Fruit fly (Drosophila melanogaster) whole organism, wandering third instar larva: ENCODE results near the gene CG10347.

Experiments
- Abd-B ChIP-seq: fragments of >200 bp; optimal IDR thresholded peaks from 2 replicates; lab custom pipeline; 2017; ENCODE audit warnings: missing biosample characterization, missing genetic modification characterization
- CG9705 ChIP-seq: fragments of 200-800 bp; sonication (Bioruptor generic); optimal IDR thresholded peaks from 2 replicates; lab custom pipeline; 2018; ENCODE audit warnings: missing biosample characterization, mild to moderate bottlenecking, missing genetic modification characterization
- CrebA ChIP-seq: fragments of 200-800 bp; sonication (Bioruptor generic); optimal IDR thresholded peaks from 2 replicates; lab custom pipeline; 2016; ENCODE audit warnings: missing biosample characterization, mild to moderate bottlenecking, missing genetic modification characterization, borderline replicate concordance
- Dfd ChIP-seq: fragments of >200 bp; optimal IDR thresholded peaks from 2 replicates; lab custom pipeline; 2017; ENCODE audit warnings: missing biosample characterization, missing genetic modification characterization
- GATAd ChIP-seq: sonication (Bioruptor generic); optimal IDR thresholded peaks from 2 replicates; lab custom pipeline; 2016; ENCODE audit warnings: missing biosample characterization, missing genetic modification characterization
- HLH106 ChIP-seq: fragments of 200-800 bp; optimal IDR thresholded peaks from 3 replicates; lab custom pipeline; 2019; ENCODE audit warnings: missing biosample characterization, mild to moderate bottlenecking, missing genetic modification characterization, moderate library complexity
- Hr78 ChIP-seq: fragments of >200 bp; optimal IDR thresholded peaks from 2 replicates; lab custom pipeline; 2017; ENCODE audit warnings: missing biosample characterization, missing genetic modification characterization
- Hr83 ChIP-seq: fragments of 200-300 bp; sonication (Bioruptor generic); optimal IDR thresholded peaks from 2 replicates; lab custom pipeline; 2016; ENCODE audit warnings: missing biosample characterization, mild to moderate bottlenecking, missing genetic modification characterization, moderate library complexity; ENCODE audit not compliant: poor library complexity, severe bottlenecking
- Mio ChIP-seq: sonication (Bioruptor generic); optimal IDR thresholded peaks from 2 replicates; lab custom pipeline; 2016; ENCODE audit warnings: missing biosample characterization, missing genetic modification characterization
- Myc ChIP-seq: fragments of >200 bp; optimal IDR thresholded peaks from 2 replicates; lab custom pipeline; 2017
- N ChIP-seq: fragments of >200 bp; optimal IDR thresholded peaks from 2 replicates; lab custom pipeline; 2018; ENCODE audit warnings: missing biosample characterization, missing external identifiers, missing genetic modification characterization
- Rel ChIP-seq, 2 experiments: fragments of 200-800 bp; sonication (Bioruptor generic) in 1 of 2; optimal IDR thresholded peaks; 2 replicates in 1 of 2; 3 replicates in 1 of 2; lab custom pipeline; 2016 to 2019; ENCODE audit warnings: mild to moderate bottlenecking in 2 of 2, missing biosample characterization in 2 of 2, missing genetic modification characterization in 2 of 2, moderate library complexity in 1 of 2
- Sp1 ChIP-seq: fragments of 200-800 bp; sonication (Bioruptor generic); optimal IDR thresholded peaks from 3 replicates; lab custom pipeline; 2019; ENCODE audit warnings: missing biosample characterization, mild to moderate bottlenecking, missing genetic modification characterization, moderate library complexity
- Vsx2 ChIP-seq: fragments of 200-300, 225-300 bp; sonication (Bioruptor generic); optimal IDR thresholded peaks from 2 replicates; lab custom pipeline; 2018; ENCODE audit warnings: missing biosample characterization, missing genetic modification characterization; ENCODE audit not compliant: partially characterized antibody
- br ChIP-seq: fragments of 200-800 bp; sonication (Bioruptor generic); optimal IDR thresholded peaks from 2 replicates; lab custom pipeline; 2016; ENCODE audit warnings: missing biosample characterization, missing genetic modification characterization
- brk ChIP-seq: fragments of 200-800 bp; sonication (Bioruptor generic); optimal IDR thresholded peaks from 2 replicates; lab custom pipeline; 2016; ENCODE audit warnings: missing biosample characterization, mild to moderate bottlenecking, missing genetic modification characterization
- dl ChIP-seq, 2 experiments: fragments of 175-275, 200-275 bp in 1 of 2; fragments of 200-275 bp in 1 of 2; sonication (Bioruptor generic); optimal IDR thresholded peaks; lab custom pipeline; 2018; ENCODE audit warnings: mild to moderate bottlenecking in 2 of 2, missing biosample characterization in 2 of 2, missing genetic modification characterization in 2 of 2, moderate library complexity in 2 of 2; ENCODE audit not compliant: partially characterized antibody in 2 of 2, insufficient read depth in 1 of 2
- dmrt93B ChIP-seq: fragments of 200-800 bp; sonication (Bioruptor generic); optimal IDR thresholded peaks from 2 replicates; lab custom pipeline; 2018; ENCODE audit warnings: missing biosample characterization, mild to moderate bottlenecking, missing genetic modification characterization
- foxo ChIP-seq, 2 experiments: fragments of 200-800 bp; sonication (Bioruptor generic); optimal IDR thresholded peaks; 2 replicates in 1 of 2; 3 replicates in 1 of 2; lab custom pipeline; 2016 to 2017; ENCODE audit warnings: missing biosample characterization in 2 of 2, missing genetic modification characterization in 2 of 2
- fru ChIP-seq: fragments of 200-800 bp; sonication (Bioruptor generic); optimal IDR thresholded peaks from 3 replicates; lab custom pipeline; 2016; ENCODE audit warnings: missing biosample characterization, mild to moderate bottlenecking, missing genetic modification characterization
- h ChIP-seq: fragments of 200-800 bp; sonication (Bioruptor generic); optimal IDR thresholded peaks from 3 replicates; lab custom pipeline; 2016; ENCODE audit warnings: missing biosample characterization, mild to moderate bottlenecking, missing genetic modification characterization
- jim ChIP-seq: fragments of 175-275, 200-325 bp; sonication (Bioruptor generic); optimal IDR thresholded peaks from 2 replicates; lab custom pipeline; 2016; ENCODE audit warnings: missing biosample characterization, mild to moderate bottlenecking, missing genetic modification characterization
- lola ChIP-seq: fragments of >200 bp; optimal IDR thresholded peaks from 2 replicates; lab custom pipeline; 2017; ENCODE audit warnings: missing biosample characterization, missing genetic modification characterization
- pan ChIP-seq: fragments of >200 bp; optimal IDR thresholded peaks from 2 replicates; lab custom pipeline; 2017
- psq ChIP-seq: fragments of 200-800 bp; sonication (Bioruptor generic); optimal IDR thresholded peaks from 3 replicates; lab custom pipeline; 2017; ENCODE audit warnings: missing biosample characterization, mild to moderate bottlenecking, missing genetic modification characterization, moderate library complexity
- rgr ChIP-seq: fragments of 200-800 bp; sonication (Bioruptor generic); optimal IDR thresholded peaks from 3 replicates; lab custom pipeline; 2016; ENCODE audit warnings: missing biosample characterization, mild to moderate bottlenecking, missing genetic modification characterization
- sage ChIP-seq: fragments of 200-800 bp; sonication (Bioruptor generic); optimal IDR thresholded peaks from 2 replicates; lab custom pipeline; 2016; ENCODE audit warnings: missing biosample characterization, mild to moderate bottlenecking, missing genetic modification characterization
- sv ChIP-seq: fragments of 200-800 bp; sonication (Bioruptor generic); optimal IDR thresholded peaks from 3 replicates; lab custom pipeline; 2016; ENCODE audit warnings: missing biosample characterization, missing genetic modification characterization
- tai ChIP-seq: sonication (Bioruptor generic); optimal IDR thresholded peaks from 2 replicates; lab custom pipeline; 2016; ENCODE audit warnings: missing biosample characterization, missing genetic modification characterization
- usp ChIP-seq: fragments of >200 bp; optimal IDR thresholded peaks from 2 replicates; lab custom pipeline; 2017; ENCODE audit warnings: missing biosample characterization, missing genetic modification characterization
- woc ChIP-seq: sonication (Bioruptor generic); optimal IDR thresholded peaks from 2 replicates; lab custom pipeline; 2016; ENCODE audit warnings: missing biosample characterization, mild to moderate bottlenecking, missing genetic modification characterization

Gene CG10347

DNA sequence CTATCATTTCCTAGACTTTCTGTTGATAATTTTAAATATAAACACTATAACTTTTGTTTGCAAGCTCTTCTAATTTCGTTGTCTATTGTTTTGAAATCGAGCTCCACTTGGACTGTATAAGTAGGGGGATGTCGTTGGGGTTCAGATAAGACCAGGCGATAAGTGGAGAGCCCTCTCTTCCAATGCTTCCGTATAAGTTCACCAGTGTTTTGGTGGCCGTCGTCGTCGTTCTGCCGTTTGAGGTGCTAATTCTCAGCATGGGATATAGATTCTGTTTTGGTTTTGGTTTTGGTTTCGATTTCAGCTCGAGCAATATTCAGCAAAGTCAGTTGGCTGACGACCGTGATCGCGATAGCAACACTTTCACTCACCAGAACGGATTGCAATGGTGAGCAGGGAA is 18.4 kb upstream of the CG10347 start, which contains the start of gene CG15739:
Gene CG15739 (plus strand): TSS at position 204 of the 400 bp plus-strand sequence.
- TF ChIP-seq br (GFP tag; lab: Kevin White, UChicago) (no peak), lola (GFP tag; lab: Kevin White, UChicago) (no peak), HLH106 (tag; lab: Kevin White, UChicago) (no peak), Mio (no peak), usp (GFP tag; lab: Kevin White, UChicago) (no peak), dmrt93B (GFP tag; lab: Kevin White, UChicago) (no peak), Myc (lab: Kevin White, UChicago) (no peak), brk (no peak), Vsx2 (GFP tag; lab: Kevin White, UChicago) (no peak), dl (GFP tag; optimal IDR thresholded peaks at IDR 0.05; lab: Kevin White, UChicago; ENCODE audit: insufficient read depth in 1 of 2, partially characterized antibody in 2 of 2) (no peak), jim (GFP tag; lab: Kevin White, UChicago) (no peak), Sp1 (GFP tag; lab: Kevin White, UChicago) (no peak), pan (no peak), tai (GFP tag; lab: Kevin White, UChicago) (no peak), Hr78 (GFP tag; lab: Kevin White, UChicago) (no peak), h (GFP tag; lab: Kevin White, UChicago) (no peak), CG9705 (GFP tag; lab: Kevin White, UChicago) (no peak), woc (GFP tag; lab: Kevin White, UChicago) (no peak), Dfd (GFP tag; lab: Kevin White, UChicago) (no peak), Hr83 (GFP tag; lab: Kevin White, UChicago) (no peak)

DNA sequence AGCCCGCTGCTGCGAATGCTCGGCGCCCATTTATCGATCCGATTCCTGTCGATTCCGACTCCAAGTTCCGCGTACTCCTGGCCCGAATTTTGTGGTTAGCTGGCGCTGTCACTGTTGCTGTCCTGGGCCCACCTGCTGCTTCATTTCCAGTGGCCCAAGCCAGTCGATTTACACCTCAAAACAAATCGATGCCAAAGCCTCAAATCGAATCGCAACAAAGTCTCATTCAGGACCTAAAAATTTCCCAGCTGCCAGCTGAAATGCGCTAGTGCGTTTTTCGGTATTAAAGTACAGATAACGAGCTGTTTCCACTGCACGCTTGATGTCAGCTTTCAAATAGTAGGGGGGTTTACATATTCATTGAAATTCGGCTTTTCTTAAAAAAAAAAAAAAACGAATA is 17.8 kb upstream of the CG10347 start, which contains the start of gene BORCS5:
Gene BORCS5 (minus strand): TSS at position 263 of the 400 bp plus-strand sequence.
- TF ChIP-seq Rel (GFP tag; optimal IDR thresholded peaks at IDR 0.05; lab: Kevin White, UChicago) (no peak), Rel (tag; optimal IDR thresholded peaks at IDR 0.05; lab: Kevin White, UChicago) (peak; percentile 86), tai (GFP tag; lab: Kevin White, UChicago) (no peak), Myc (lab: Kevin White, UChicago) (no peak), Abd-B (no peak), Vsx2 (GFP tag; lab: Kevin White, UChicago) (no peak), foxo (GFP tag; optimal IDR thresholded peaks at IDR 0.05; lab: Kevin White, UChicago) (no peak), N (GFP tag; lab: Kevin White, UChicago) (peak; percentile 85), fru (GFP tag; lab: Kevin White, UChicago) (no peak), rgr (no peak), CG9705 (GFP tag; lab: Kevin White, UChicago) (no peak), woc (GFP tag; lab: Kevin White, UChicago) (no peak), h (GFP tag; lab: Kevin White, UChicago) (no peak), Hr78 (GFP tag; lab: Kevin White, UChicago) (peak; percentile 4)
- TF ChIP-seq, all 38 proteins: peak for 3

DNA sequence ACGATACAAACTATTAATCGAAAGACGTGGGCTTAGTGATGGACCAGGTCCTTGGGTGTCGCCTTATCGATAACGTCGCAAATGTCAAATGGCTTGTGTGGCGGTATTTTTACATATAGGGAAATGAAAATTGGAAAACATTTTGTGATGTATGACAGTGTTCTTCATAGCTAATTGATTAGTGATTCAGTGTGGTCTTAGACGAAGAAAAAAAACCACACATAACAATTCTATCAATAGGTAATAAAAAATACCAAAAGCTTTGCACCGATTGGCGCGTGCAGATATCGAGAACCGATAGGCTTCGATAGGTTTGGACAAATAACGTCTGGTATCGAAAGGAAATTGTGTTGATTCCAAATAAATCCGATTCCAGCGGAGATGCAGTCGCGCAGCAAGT is 14.1 kb upstream of the CG10347 start, which contains the start of the genes Nrd1 and CG1847:
Gene Nrd1 (minus strand): TSS at position 28 of the 400 bp plus-strand sequence.
Gene CG1847 (plus strand): TSS at position 305 of the 400 bp plus-strand sequence.
- TF ChIP-seq dl (GFP tag; optimal IDR thresholded peaks at IDR 0.05; lab: Kevin White, UChicago; ENCODE audit: insufficient read depth in 1 of 2, partially characterized antibody in 2 of 2) = no peak
- no peak for TF ChIP-seq psq (GFP tag; lab: Kevin White, UChicago)
- no peak for TF ChIP-seq h (GFP tag; lab: Kevin White, UChicago)
- no peak for TF ChIP-seq GATAd (GFP tag; lab: Kevin White, UChicago)
- no peak for TF ChIP-seq Abd-B
- TF ChIP-seq HLH106 (tag; lab: Kevin White, UChicago) = no peak
- no peak for TF ChIP-seq sage (GFP tag; lab: Kevin White, UChicago)
- TF ChIP-seq CG9705 (GFP tag; lab: Kevin White, UChicago) = no peak
- no peak for TF ChIP-seq Hr83 (GFP tag; lab: Kevin White, UChicago)
- TF ChIP-seq Vsx2 (GFP tag; lab: Kevin White, UChicago) = no peak
- no peak for TF ChIP-seq lola (GFP tag; lab: Kevin White, UChicago)
- TF ChIP-seq sv (GFP tag; lab: Kevin White, UChicago) = no peak
- no peak for TF ChIP-seq CrebA (GFP tag; lab: Kevin White, UChicago)
- no peak for TF ChIP-seq Rel (GFP tag; optimal IDR thresholded peaks at IDR 0.05; lab: Kevin White, UChicago)
- no peak for TF ChIP-seq Rel (tag; optimal IDR thresholded peaks at IDR 0.05; lab: Kevin White, UChicago)
- TF ChIP-seq brk = no peak
- TF ChIP-seq Dfd (GFP tag; lab: Kevin White, UChicago) = no peak
- no peak for TF ChIP-seq usp (GFP tag; lab: Kevin White, UChicago)
